Worm (Caenorhabditis elegans): ENCODE measurements around the gene C55A1.6.

DNA sequence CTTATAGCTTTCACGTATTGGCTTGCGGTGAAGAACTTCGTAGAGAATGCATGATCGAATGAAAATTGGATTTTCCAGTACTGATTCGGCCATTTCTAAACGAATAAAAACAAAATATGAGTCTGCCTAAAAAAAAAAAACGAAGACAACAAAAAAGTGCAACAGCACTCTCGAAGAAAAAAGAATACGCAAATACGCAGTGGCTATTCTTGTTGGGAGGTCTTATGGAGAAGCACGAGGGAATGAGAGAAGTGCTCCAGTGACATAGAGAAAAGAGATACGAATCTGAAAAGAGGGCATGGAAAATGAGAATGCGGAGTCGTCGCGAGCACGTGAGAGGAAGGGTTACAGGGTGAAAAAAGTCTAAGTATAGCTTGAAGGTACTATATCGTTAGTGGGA lies 45.6 kb upstream of the C55A1.6 start, which contains the start of gene fbxa-152:
- TF ChIP-seq athp-1 (tag; optimal IDR thresholded peaks at IDR 0.05) (no peak), rec-8 (tag; optimal IDR thresholded peaks at IDR 0.05) (no peak), efl-1 (GFP tag; optimal IDR thresholded peaks at IDR 0.05) (no peak), hmg-20 (GFP tag; IDR thresholded peaks at IDR 0.05) (no peak), ztf-26 (tag; optimal IDR thresholded peaks at IDR 0.05) (no peak), bed-1 (GFP tag; IDR thresholded peaks at IDR 0.05) (no peak), akir-1 (GFP tag; optimal IDR thresholded peaks at IDR 0.05) (no peak), mxl-1 (tag; optimal IDR thresholded peaks at IDR 0.05) (no peak), F37B4.10 (GFP tag; IDR thresholded peaks at IDR 0.05) (no peak)

Data from whole organism, young adult.